Worm (Caenorhabditis elegans): ENCODE data around the gene F41H10.12.

Gene F41H10.12

ce11 chrIV:5405345-5405744, 20.2 kb downstream of the F41H10.12 start, which contains the start of gene ZK616.61:
TSS of gene ZK616.61 (plus strand) at chrIV:5405645.
- TF ChIP-seq ceh-79 (tag; optimal IDR thresholded peaks at IDR 0.05) (no peak), ceh-91 (GFP tag; IDR thresholded peaks at IDR 0.05) (no peak), ama-1 (optimal IDR thresholded peaks at IDR 0.05) (no peak), ama-1 (GFP tag; optimal IDR thresholded peaks at IDR 0.05) (no peak), rec-8 (tag; optimal IDR thresholded peaks at IDR 0.05) (no peak), him-1 (tag; optimal IDR thresholded peaks at IDR 0.05) (no peak), ceh-40 (GFP tag; IDR thresholded peaks at IDR 0.05) (no peak), lsl-1 (GFP tag; optimal IDR thresholded peaks at IDR 0.05) (no peak), ztf-3 (GFP tag; optimal IDR thresholded peaks at IDR 0.05) (no peak), pbrm-1 (GFP tag; IDR thresholded peaks at IDR 0.05) (no peak), let-526 (GFP tag; IDR thresholded peaks at IDR 0.05) (no peak), F57C9.4 (tag; optimal IDR thresholded peaks at IDR 0.05) (no peak), sptf-2 (GFP tag; optimal IDR thresholded peaks at IDR 0.05) (no peak), lin-40 (tag; optimal IDR thresholded peaks at IDR 0.05) (no peak), aptf-2 (GFP tag; conservative IDR thresholded peaks at IDR 0.05) (no peak), hlh-26 (GFP tag; conservative IDR thresholded peaks at IDR 0.05) (no peak), snpc-3.4 (tag; optimal IDR thresholded peaks at IDR 0.05) (no peak), ztf-25 (GFP tag; IDR thresholded peaks at IDR 0.05) (no peak), hmg-1.2 (GFP tag; IDR thresholded peaks at IDR 0.05) (no peak), ztf-22 (GFP tag; optimal IDR thresholded peaks at IDR 0.05) (no peak)

- TF ChIP-seq F52B5.7 (tag; optimal IDR thresholded peaks at IDR 0.05) (no peak), nfyb-1 (GFP tag; IDR thresholded peaks at IDR 0.05) (no peak), snpc-4 (GFP tag; optimal IDR thresholded peaks at IDR 0.05) (no peak), snpc-4 (tag; optimal IDR thresholded peaks at IDR 0.05) (no peak), F55B11.4 (tag; optimal IDR thresholded peaks at IDR 0.05; ENCODE audit: borderline replicate concordance, insufficient read depth) (no peak), egrh-3 (GFP tag; IDR thresholded peaks at IDR 0.05) (no peak), athp-1 (tag; optimal IDR thresholded peaks at IDR 0.05) (no peak), lsl-1 (GFP tag; optimal IDR thresholded peaks at IDR 0.05) (no peak), dpff-1 (tag; optimal IDR thresholded peaks at IDR 0.05) (no peak), Y53F4B.3 (GFP tag; IDR thresholded peaks at IDR 0.05) (no peak), ztf-18 (tag; optimal IDR thresholded peaks at IDR 0.05) (no peak), sptf-2 (GFP tag; optimal IDR thresholded peaks at IDR 0.05) (no peak), Y56A3A.18 (GFP tag; IDR thresholded peaks at IDR 0.05) (no peak), die-1 (tag; optimal IDR thresholded peaks at IDR 0.05) (no peak), F57A8.1 (GFP tag; optimal IDR thresholded peaks at IDR 0.05) (no peak), nfya-2 (GFP tag; IDR thresholded peaks at IDR 0.05) (no peak), Y79H2A.3 (GFP tag; conservative IDR thresholded peaks at IDR 0.05) (no peak), lsy-27 (tag; optimal IDR thresholded peaks at IDR 0.05; ENCODE audit: borderline replicate concordance, insufficient read depth) (no peak), snpc-3.4 (tag; optimal IDR thresholded peaks at IDR 0.05) (no peak), K12H6.12 (tag; optimal IDR thresholded peaks at IDR 0.05) (no peak), mcd-1 (GFP tag; IDR thresholded peaks at IDR 0.05) (no peak)
Measured at ce11 chrIV:5409112-5409511, 24.0 kb downstream of the F41H10.12 start.

- no peak for TF ChIP-seq lsl-1 (GFP tag; optimal IDR thresholded peaks at IDR 0.05)
- TF ChIP-seq efl-1 (GFP tag; optimal IDR thresholded peaks at IDR 0.05), result no peak
- TF ChIP-seq ztf-18 (tag; optimal IDR thresholded peaks at IDR 0.05), result no peak
- no peak for TF ChIP-seq dpff-1 (tag; optimal IDR thresholded peaks at IDR 0.05)
- no peak for TF ChIP-seq B0035.1 (tag; optimal IDR thresholded peaks at IDR 0.05)
Measured at ce11 chrIV:5411120-5411519, 26.0 kb downstream of the F41H10.12 start, which contains the start of gene ZK616.65. TSS of gene ZK616.65 (minus strand) at chrIV:5411220.

Data from whole organism, young adult.